Worm (Caenorhabditis elegans) whole organism, L3 larva: ENCODE measurements around the gene gfat-1.

ENCODE experiments used
- R02D3.7 ChIP-seq: fragments of 150-350 bp; optimal IDR thresholded peaks from 2 replicates; lab custom pipeline; 2014; ENCODE audit warnings: missing biosample characterization, missing genetic modification characterization
- ZK546.5 ChIP-seq: sonication (generic microtip); optimal IDR thresholded peaks from 2 replicates; lab custom pipeline; 2017; ENCODE audit warnings: missing biosample characterization, missing genetic modification characterization
- aly-2 ChIP-seq: fragments of 150-350 bp; optimal IDR thresholded peaks from 2 replicates; lab custom pipeline; 2014; ENCODE audit warnings: missing biosample characterization, missing genetic modification characterization
- ama-1 ChIP-seq: fragments of 150-350 bp; optimal IDR thresholded peaks from 2 replicates; lab custom pipeline; 2018
- ceh-16 ChIP-seq: sonication (generic microtip); optimal IDR thresholded peaks from 2 replicates; lab custom pipeline; 2017; ENCODE audit warnings: missing biosample characterization, missing genetic modification characterization
- ceh-28 ChIP-seq: fragments of 150-350 bp; optimal IDR thresholded peaks from 2 replicates; lab custom pipeline; 2014; ENCODE audit warnings: missing biosample characterization, missing genetic modification reagents, missing genetic modification characterization
- ceh-82 ChIP-seq: fragments of 150-350 bp; optimal IDR thresholded peaks from 2 replicates; lab custom pipeline; 2014; ENCODE audit warnings: missing biosample characterization, missing genetic modification characterization
- ceh-9 ChIP-seq: sonication (generic microtip); optimal IDR thresholded peaks from 2 replicates; lab custom pipeline; 2018; ENCODE audit warnings: missing biosample characterization, missing genetic modification characterization
- daf-12 ChIP-seq: fragments of 150-350 bp; optimal IDR thresholded peaks from 2 replicates; lab custom pipeline; 2014; ENCODE audit warnings: missing biosample characterization, missing genetic modification reagents, missing genetic modification characterization
- egl-27 ChIP-seq: sonication (generic microtip); optimal IDR thresholded peaks from 4 replicates; lab custom pipeline; 2017; ENCODE audit warnings: missing biosample characterization, missing genetic modification reagents, missing genetic modification characterization
- egl-5 ChIP-seq: fragments of 150-350 bp; optimal IDR thresholded peaks from 2 replicates; lab custom pipeline; 2017; ENCODE audit warnings: missing biosample characterization, missing genetic modification reagents, missing genetic modification characterization, inconsistent platforms
- elt-1 ChIP-seq: fragments of 150-350 bp; optimal IDR thresholded peaks from 2 replicates; lab custom pipeline; 2014; ENCODE audit warnings: missing biosample characterization, missing genetic modification characterization
- elt-2 ChIP-seq: sonication (generic microtip); optimal IDR thresholded peaks from 2 replicates; lab custom pipeline; 2016; ENCODE audit warnings: missing genetic modification reagents, mild to moderate bottlenecking, missing genetic modification characterization, missing compliant biosample characterization
- elt-3 ChIP-seq, 3 experiments: fragments of 150-350 bp in 1 of 3; sonication (generic microtip) in 2 of 3; optimal IDR thresholded peaks; 2 replicates in 2 of 3; 4 replicates in 1 of 3; lab custom pipeline; 2014 to 2017; ENCODE audit warnings: missing biosample characterization in 3 of 3, missing genetic modification characterization in 3 of 3
- eor-1 ChIP-seq, 2 experiments: fragments of 150-350 bp; optimal IDR thresholded peaks; 2 replicates each; lab custom pipeline; 2014 to 2018; ENCODE audit warnings: missing biosample characterization in 2 of 2, missing genetic modification characterization in 2 of 2
- fkh-10 ChIP-seq: sonication (generic microtip); optimal IDR thresholded peaks from 2 replicates; lab custom pipeline; 2017; ENCODE audit warnings: missing biosample characterization, missing genetic modification reagents, missing genetic modification characterization
- fkh-2 ChIP-seq: fragments of 150-350 bp; optimal IDR thresholded peaks from 2 replicates; lab custom pipeline; 2014; ENCODE audit warnings: missing biosample characterization, missing genetic modification reagents, missing genetic modification characterization
- fos-1 ChIP-seq: fragments of 150-350 bp; optimal IDR thresholded peaks from 2 replicates; lab custom pipeline; 2014; ENCODE audit warnings: missing biosample characterization, missing genetic modification characterization
- hmg-11 ChIP-seq: sonication (generic microtip); optimal IDR thresholded peaks from 2 replicates; lab custom pipeline; 2016; ENCODE audit warnings: missing genetic modification characterization, missing compliant biosample characterization
- jun-1 ChIP-seq: fragments of 150-350 bp; optimal IDR thresholded peaks from 2 replicates; lab custom pipeline; 2014; ENCODE audit warnings: missing biosample characterization, missing genetic modification reagents, missing genetic modification characterization
- lin-15B ChIP-seq: fragments of 150-350 bp; optimal IDR thresholded peaks from 2 replicates; lab custom pipeline; 2014; ENCODE audit warnings: missing biosample characterization, missing genetic modification characterization
- lin-39 ChIP-seq: fragments of 150-350 bp; optimal IDR thresholded peaks from 2 replicates; lab custom pipeline; 2018; ENCODE audit warnings: missing biosample characterization, missing genetic modification reagents, missing genetic modification characterization
- lsy-12 ChIP-seq: sonication (generic microtip); optimal IDR thresholded peaks from 2 replicates; lab custom pipeline; 2016; ENCODE audit warnings: mild to moderate bottlenecking, missing genetic modification characterization, missing compliant biosample characterization
- mdl-1 ChIP-seq: fragments of 150-350 bp; optimal IDR thresholded peaks from 2 replicates; lab custom pipeline; 2014; ENCODE audit warnings: missing biosample characterization, missing genetic modification characterization
- mml-1 ChIP-seq: fragments of 150-350 bp; sonication (generic microtip); optimal IDR thresholded peaks from 3 replicates; lab custom pipeline; 2014; ENCODE audit warnings: missing biosample characterization, missing genetic modification characterization
- nfya-1 ChIP-seq: sonication (generic microtip); optimal IDR thresholded peaks from 2 replicates; lab custom pipeline; 2017; ENCODE audit warnings: missing genetic modification characterization, mild to moderate bottlenecking, missing compliant biosample characterization, antibody characterized with exemption, moderate library complexity; ENCODE audit not compliant: insufficient read depth
- nhr-11 ChIP-seq: fragments of 150-350 bp; optimal IDR thresholded peaks from 2 replicates; lab custom pipeline; 2014; ENCODE audit warnings: missing biosample characterization, missing genetic modification characterization
- nhr-12 ChIP-seq: fragments of 150-350 bp; optimal IDR thresholded peaks from 2 replicates; lab custom pipeline; 2014; ENCODE audit warnings: missing biosample characterization, missing genetic modification characterization
- nhr-23 ChIP-seq: fragments of 150-350 bp; optimal IDR thresholded peaks from 2 replicates; lab custom pipeline; 2014; ENCODE audit warnings: missing biosample characterization, missing genetic modification reagents, missing genetic modification characterization
- nhr-237 ChIP-seq: fragments of 150-350 bp; optimal IDR thresholded peaks from 2 replicates; lab custom pipeline; 2014; ENCODE audit warnings: missing biosample characterization, missing genetic modification characterization
- nhr-25 ChIP-seq: sonication (generic microtip); optimal IDR thresholded peaks from 2 replicates; lab custom pipeline; 2017; ENCODE audit warnings: missing biosample characterization, missing genetic modification characterization
- nhr-28 ChIP-seq: fragments of 150-350 bp; optimal IDR thresholded peaks from 2 replicates; lab custom pipeline; 2014; ENCODE audit warnings: missing biosample characterization, missing genetic modification characterization
- nhr-43 ChIP-seq: sonication (generic microtip); optimal IDR thresholded peaks from 2 replicates; lab custom pipeline; 2016; ENCODE audit warnings: mild to moderate bottlenecking, missing genetic modification characterization, missing compliant biosample characterization; ENCODE audit not compliant: poor library complexity, severe bottlenecking
- nhr-67 ChIP-seq: fragments of 150-350 bp; optimal IDR thresholded peaks from 2 replicates; lab custom pipeline; 2014; ENCODE audit warnings: missing biosample characterization, missing genetic modification characterization
- nhr-76 ChIP-seq: fragments of 150-350 bp; sonication (generic microtip); optimal IDR thresholded peaks from 5 replicates; lab custom pipeline; 2014; ENCODE audit warnings: missing biosample characterization, missing genetic modification characterization
- nhr-77 ChIP-seq: fragments of 150-350 bp; optimal IDR thresholded peaks from 2 replicates; lab custom pipeline; 2014; ENCODE audit warnings: missing biosample characterization, missing genetic modification characterization
- pha-4 ChIP-seq: fragments of 150-350 bp; optimal IDR thresholded peaks from 2 replicates; lab custom pipeline; 2014; ENCODE audit warnings: missing biosample characterization, missing genetic modification reagents, missing genetic modification characterization
- pqm-1 ChIP-seq: fragments of 150-350 bp; optimal IDR thresholded peaks from 2 replicates; lab custom pipeline; 2017; ENCODE audit warnings: missing biosample characterization, missing genetic modification characterization, inconsistent platforms
- sea-2 ChIP-seq: fragments of 150-350 bp; sonication (generic microtip); optimal IDR thresholded peaks from 4 replicates; lab custom pipeline; 2014; ENCODE audit warnings: missing biosample characterization, missing genetic modification reagents, missing genetic modification characterization
- skn-1 ChIP-seq: fragments of 150-350 bp; optimal IDR thresholded peaks from 2 replicates; lab custom pipeline; 2014; ENCODE audit warnings: missing biosample characterization, missing genetic modification characterization
- snpc-4 ChIP-seq: fragments of 150-350 bp; optimal IDR thresholded peaks from 2 replicates; lab custom pipeline; 2014; ENCODE audit warnings: missing biosample characterization, missing genetic modification characterization
- tbx-2 ChIP-seq: sonication (generic microtip); optimal IDR thresholded peaks from 2 replicates; lab custom pipeline; 2016; ENCODE audit warnings: mild to moderate bottlenecking, missing genetic modification characterization, missing compliant biosample characterization
- unc-39 ChIP-seq: sonication (generic microtip); optimal IDR thresholded peaks from 4 replicates; lab custom pipeline; 2017; ENCODE audit warnings: missing biosample characterization, missing genetic modification characterization
- unc-62 ChIP-seq: fragments of 150-350 bp; sonication (generic microtip); optimal IDR thresholded peaks from 4 replicates; lab custom pipeline; 2014; ENCODE audit warnings: missing biosample characterization, missing genetic modification reagents, missing genetic modification characterization
- zag-1 ChIP-seq: fragments of 150-350 bp; optimal IDR thresholded peaks from 2 replicates; lab custom pipeline; 2014; ENCODE audit warnings: missing biosample characterization, missing genetic modification characterization
- ztf-11 ChIP-seq: fragments of 150-350 bp; optimal IDR thresholded peaks from 2 replicates; lab custom pipeline; 2014; ENCODE audit warnings: missing biosample characterization, missing genetic modification characterization
- ztf-4 ChIP-seq: fragments of 150-350 bp; optimal IDR thresholded peaks from 2 replicates; lab custom pipeline; 2014; ENCODE audit warnings: missing biosample characterization, missing genetic modification characterization

Gene gfat-1

ce11 chrII:11634681-11635527 lies 39.7 kb upstream of the gfat-1 start:
- TF ChIP-seq nhr-76 (tag; lab: Kevin White, UChicago) (no peak), ztf-11 (tag; lab: Kevin White, UChicago) (no peak), nhr-28 (tag; lab: Kevin White, UChicago) (no peak), unc-62 (GFP tag; lab: Kevin White, UChicago) (peak; percentile 80), nhr-11 (tag; lab: Kevin White, UChicago) (peak; percentile 81), ceh-82 (no peak), elt-3 (tag; optimal IDR thresholded peaks at IDR 0.05; lab: Kevin White, UChicago) (peak in 1 of 3 experiments; percentile 25), daf-12 (tag; lab: Kevin White, UChicago) (no peak), skn-1 (tag; lab: Kevin White, UChicago) (peak; percentile 49), jun-1 (peak; percentile 86), nhr-23 (tag; lab: Kevin White, UChicago) (peak; percentile 79), mml-1 (tag; lab: Kevin White, UChicago) (no peak), ZK546.5 (tag; lab: Kevin White, UChicago) (no peak), sea-2 (GFP tag; lab: Kevin White, UChicago) (peak; percentile 96), fos-1 (tag; lab: Kevin White, UChicago) (peak; percentile 50), R02D3.7 (tag; lab: Kevin White, UChicago) (peak; percentile 54), nfya-1 (tag; lab: Kevin White, UChicago) (peak; percentile 89), lin-39 (peak; percentile 99), eor-1 (tag; optimal IDR thresholded peaks at IDR 0.05; lab: Kevin White, UChicago) (no peak), zag-1 (tag; lab: Kevin White, UChicago) (peak; percentile 35), lin-15B (tag; lab: Kevin White, UChicago) (peak; percentile 72), tbx-2 (tag; lab: Kevin White, UChicago) (peak; percentile 10), ceh-9 (tag; lab: Kevin White, UChicago) (no peak), nhr-67 (tag; lab: Kevin White, UChicago) (no peak), mdl-1 (tag; lab: Kevin White, UChicago) (no peak), nhr-237 (tag; lab: Kevin White, UChicago) (no peak), nhr-43 (peak; percentile 9), fkh-2 (peak; percentile 19), pha-4 (tag; lab: Kevin White, UChicago) (peak; percentile 89), snpc-4 (peak; percentile 46), hmg-11 (tag; lab: Kevin White, UChicago) (peak; percentile 87), lsy-12 (tag; lab: Kevin White, UChicago) (peak; percentile 81), ama-1 (lab: Kevin White, UChicago) (peak; percentile 91), nhr-25 (tag; lab: Kevin White, UChicago) (peak; percentile 72), elt-2 (tag; lab: Kevin White, UChicago) (peak; percentile 75), unc-39 (no peak), ztf-4 (tag; lab: Kevin White, UChicago) (peak; percentile 2), egl-27 (tag; lab: Kevin White, UChicago) (peak; percentile 40), aly-2 (tag; lab: Kevin White, UChicago) (no peak), elt-1 (no peak), nhr-12 (no peak), nhr-77 (tag; lab: Kevin White, UChicago) (no peak), pqm-1 (tag; lab: Kevin White, UChicago) (peak; percentile 55), fkh-10 (GFP tag; lab: Kevin White, UChicago) (no peak), egl-5 (tag; lab: Kevin White, UChicago) (no peak), ceh-28 (peak; percentile 87), ceh-16 (tag; lab: Kevin White, UChicago) (no peak)
